Worm (Caenorhabditis elegans): ENCODE results near the gene srh-56.

DNA sequence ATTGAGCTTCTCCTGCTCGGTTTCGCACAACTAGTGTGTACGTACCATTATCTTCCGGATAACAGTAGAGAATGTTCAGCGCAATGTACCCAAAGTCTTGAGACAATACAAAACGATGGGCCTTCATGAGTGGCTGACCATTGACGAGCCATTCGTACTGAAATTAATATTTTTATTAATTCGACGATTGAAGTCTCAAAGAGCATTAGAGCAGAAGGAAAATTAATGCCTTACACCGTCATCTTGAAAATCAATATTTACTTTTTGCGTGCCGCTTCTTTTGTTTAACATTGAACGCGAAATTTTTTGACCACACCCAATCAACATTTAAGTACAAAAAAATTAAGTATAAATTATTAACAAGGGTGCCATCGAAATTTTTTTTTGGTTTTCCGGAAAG, 21.3 kb downstream of the srh-56 start:
- TF ChIP-seq C34F6.9 (tag; optimal IDR thresholded peaks at IDR 0.05): no peak
- TF ChIP-seq nhr-6 (tag; optimal IDR thresholded peaks at IDR 0.05): no peak
- no peak for TF ChIP-seq ztf-4 (tag; optimal IDR thresholded peaks at IDR 0.05)
- no peak for TF ChIP-seq unc-55 (GFP tag; optimal IDR thresholded peaks at IDR 0.05)

All from whole organism, L2 larva.